Fruit fly (Drosophila melanogaster) whole organism, embryonic: ENCODE measurements around the gene Sulf1.

Experiments
- CG12219 ChIP-seq: fragments of 200-800 bp; sonication (Bioruptor generic); optimal IDR thresholded peaks from 3 replicates; lab custom pipeline; 2018; ENCODE audit warnings: missing biosample characterization, mild to moderate bottlenecking, missing genetic modification characterization
- CG12659 ChIP-seq: fragments of 200-800 bp; sonication (Bioruptor generic); optimal IDR thresholded peaks from 3 replicates; lab custom pipeline; 2017; ENCODE audit warnings: mild to moderate bottlenecking, missing biosample characterization, missing genetic modification reagents, missing genetic modification characterization
- CG14441 ChIP-seq: fragments of 200-800 bp; sonication (Bioruptor generic); IDR thresholded peaks from 2 replicates; pipeline ENCODE4 v1.3.6; 2022; ENCODE audit warnings: missing biosample characterization, missing genetic modification characterization
- CG15269 ChIP-seq: fragments of 200-800 bp; sonication (Bioruptor generic); optimal IDR thresholded peaks from 2 replicates; lab custom pipeline; 2018; ENCODE audit warnings: missing biosample characterization, mild to moderate bottlenecking, missing genetic modification characterization, moderate library complexity
- CG1647 ChIP-seq: fragments of 200-800 bp; sonication (Bioruptor generic); optimal IDR thresholded peaks from 3 replicates; lab custom pipeline; 2016; ENCODE audit warnings: missing biosample characterization, missing genetic modification characterization
- CG16815 ChIP-seq: fragments of 200-800 bp; sonication (Bioruptor generic); optimal IDR thresholded peaks from 3 replicates; lab custom pipeline; 2017; ENCODE audit warnings: missing biosample characterization, mild to moderate bottlenecking, missing genetic modification characterization
- CG16863 ChIP-seq: fragments of 200-800 bp; sonication (Bioruptor generic); optimal IDR thresholded peaks from 3 replicates; lab custom pipeline; 2016; ENCODE audit warnings: missing biosample characterization, missing genetic modification characterization
- CG17612 ChIP-seq: fragments of 200-800 bp; sonication (Bioruptor generic); IDR thresholded peaks from 2 replicates; pipeline ENCODE4 v1.3.6; 2022; ENCODE audit warnings: missing biosample characterization, missing genetic modification characterization
- CG18619 ChIP-seq: fragments of 200-800 bp; sonication (Bioruptor generic); optimal IDR thresholded peaks from 3 replicates; lab custom pipeline; 2017; ENCODE audit warnings: missing biosample characterization, mild to moderate bottlenecking, missing genetic modification characterization
- CG2202 ChIP-seq: fragments of 200-800 bp; sonication (Bioruptor generic); optimal IDR thresholded peaks from 2 replicates; lab custom pipeline; 2018; ENCODE audit warnings: missing biosample characterization, mild to moderate bottlenecking, missing genetic modification characterization
- CG31388 ChIP-seq: fragments of 200-800 bp; sonication (Bioruptor generic); optimal IDR thresholded peaks from 2 replicates; lab custom pipeline; 2016; ENCODE audit warnings: missing biosample characterization, missing genetic modification characterization
- CG32532 ChIP-seq: fragments of 200-800 bp; sonication (Bioruptor generic); IDR thresholded peaks from 2 replicates; pipeline ENCODE4 v1.3.6; 2022; ENCODE audit warnings: missing biosample characterization, missing genetic modification characterization
- CG3726 ChIP-seq: fragments of 200-800 bp; sonication (Bioruptor generic); IDR thresholded peaks from 3 replicates; pipeline ENCODE4, ENCODE4 v1.3.6; 2022; ENCODE audit warnings: missing biosample characterization, missing genetic modification characterization
- CG3995 ChIP-seq: fragments of 200-800 bp; sonication (Bioruptor generic); optimal IDR thresholded peaks from 3 replicates; lab custom pipeline; 2016; ENCODE audit warnings: missing biosample characterization, missing genetic modification characterization
- CG4424 ChIP-seq: fragments of 200-800 bp; sonication (Bioruptor generic); optimal IDR thresholded peaks from 3 replicates; lab custom pipeline; 2016; ENCODE audit warnings: missing biosample characterization, missing genetic modification characterization
- CkIIα-i1 ChIP-seq: fragments of 200-800 bp; sonication (Bioruptor generic); IDR thresholded peaks from 2 replicates; pipeline ENCODE4 v1.3.6; 2022; ENCODE audit warnings: missing biosample characterization, missing genetic modification characterization
- D19B ChIP-seq: fragments of 200-800 bp; sonication (Bioruptor generic); optimal IDR thresholded peaks from 2 replicates; lab custom pipeline; 2017; ENCODE audit warnings: missing biosample characterization, mild to moderate bottlenecking, missing genetic modification characterization
- Elba2 ChIP-seq: fragments of 200-800 bp; sonication (Bioruptor generic); optimal IDR thresholded peaks from 3 replicates; lab custom pipeline; 2016; ENCODE audit warnings: missing biosample characterization, missing genetic modification characterization
- Fer1 ChIP-seq: fragments of 200-800 bp; sonication (Bioruptor generic); optimal IDR thresholded peaks from 2 replicates; lab custom pipeline; 2017; ENCODE audit warnings: missing biosample characterization, mild to moderate bottlenecking, missing genetic modification characterization
- GATAe ChIP-seq: fragments of 200-800 bp; sonication (Bioruptor generic); conservative IDR thresholded peaks from 2 replicates; pipeline ENCODE4 v1.3.6; 2022; ENCODE audit warnings: missing biosample characterization, missing genetic modification characterization
- HHEX ChIP-seq: fragments of 200-800 bp; sonication (Bioruptor generic); optimal IDR thresholded peaks from 3 replicates; lab custom pipeline; 2017; ENCODE audit warnings: missing biosample characterization, mild to moderate bottlenecking, missing genetic modification characterization, missing genetic modification reagents
- HLHmδ ChIP-seq: fragments of 200-800 bp; sonication (Bioruptor generic); optimal IDR thresholded peaks from 2 replicates; lab custom pipeline; 2018; ENCODE audit warnings: missing biosample characterization, mild to moderate bottlenecking, missing genetic modification characterization, moderate library complexity
- HmgD ChIP-seq: fragments of 200-800 bp; sonication (Bioruptor generic); optimal IDR thresholded peaks from 3 replicates; lab custom pipeline; 2016; ENCODE audit warnings: missing biosample characterization, missing genetic modification characterization
- HmgZ ChIP-seq: fragments of 200-800 bp; sonication (Bioruptor generic); optimal IDR thresholded peaks from 2 replicates; lab custom pipeline; 2018; ENCODE audit warnings: missing biosample characterization, mild to moderate bottlenecking, missing genetic modification characterization
- Hr39 ChIP-seq: fragments of >200 bp; optimal IDR thresholded peaks from 2 replicates; lab custom pipeline; 2017
- Lhr ChIP-seq: fragments of 200-800 bp; sonication (Bioruptor generic); optimal IDR thresholded peaks from 3 replicates; lab custom pipeline; 2017; ENCODE audit warnings: mild to moderate bottlenecking, missing biosample characterization, missing genetic modification reagents, missing genetic modification characterization
- Med ChIP-seq: fragments of 200-800 bp; sonication (Bioruptor generic); peaks from one replicate; lab custom pipeline; 2016; ENCODE audit warnings: missing biosample characterization, missing genetic modification characterization, mild to moderate bottlenecking, inconsistent platforms, moderate library complexity
- Oli ChIP-seq: fragments of 200-800 bp; sonication (Bioruptor generic); optimal IDR thresholded peaks from 2 replicates; lab custom pipeline; 2018; ENCODE audit warnings: missing biosample characterization, mild to moderate bottlenecking, missing genetic modification characterization, moderate library complexity
- Poxn ChIP-seq: fragments of 200-800 bp; sonication (Bioruptor generic); IDR thresholded peaks from 2 replicates; pipeline ENCODE4 v1.3.6; 2022; ENCODE audit warnings: missing biosample characterization, missing genetic modification characterization
- Rfx ChIP-seq: fragments of 200-800 bp; sonication (Bioruptor generic); IDR thresholded peaks from 2 replicates; pipeline ENCODE4 v1.3.6; 2022; ENCODE audit warnings: missing biosample characterization, missing genetic modification characterization
- Sox100B ChIP-seq: fragments of 200-800 bp; sonication (Bioruptor generic); optimal IDR thresholded peaks from 3 replicates; lab custom pipeline; 2018; ENCODE audit warnings: missing biosample characterization, mild to moderate bottlenecking, missing genetic modification characterization
- Sox102F ChIP-seq: fragments of 200-800 bp; sonication (Bioruptor generic); optimal IDR thresholded peaks from 2 replicates; lab custom pipeline; 2018; ENCODE audit warnings: missing biosample characterization, mild to moderate bottlenecking, missing genetic modification characterization, moderate library complexity
- Usf ChIP-seq: fragments of 200-800 bp; sonication (Bioruptor generic); optimal IDR thresholded peaks from 2 replicates; lab custom pipeline; 2017; ENCODE audit warnings: missing genotype, missing biosample characterization, missing genetic modification characterization
- abd-A ChIP-seq: fragments of 200-800 bp; sonication (Bioruptor generic); optimal IDR thresholded peaks from 3 replicates; lab custom pipeline; 2019; ENCODE audit warnings: missing biosample characterization, mild to moderate bottlenecking, missing genetic modification characterization, moderate library complexity
- amos ChIP-seq: fragments of 200-800 bp; sonication (Bioruptor generic); IDR thresholded peaks from 2 replicates; pipeline ENCODE4 v1.3.6; 2022; ENCODE audit warnings: missing biosample characterization, missing genetic modification characterization; ENCODE audit not compliant: partially characterized antibody
- crc ChIP-seq: fragments of 200-800 bp; sonication (Bioruptor generic); optimal IDR thresholded peaks from 2 replicates; lab custom pipeline; 2016; ENCODE audit warnings: missing biosample characterization, missing genetic modification characterization
- dysf ChIP-seq: fragments of 200-800 bp; sonication (Bioruptor generic); IDR thresholded peaks from 3 replicates; pipeline ENCODE4 v1.3.6; 2022; ENCODE audit warnings: missing biosample characterization, missing genetic modification characterization
- eyg ChIP-seq: fragments of 200-800 bp; sonication (Bioruptor generic); optimal IDR thresholded peaks from 3 replicates; lab custom pipeline; 2016; ENCODE audit warnings: missing biosample characterization, missing genetic modification characterization
- fru ChIP-seq: fragments of >200 bp; optimal IDR thresholded peaks from 2 replicates; lab custom pipeline; 2017
- grn ChIP-seq: fragments of 200-800 bp; sonication (Bioruptor generic); optimal IDR thresholded peaks from 3 replicates; lab custom pipeline; 2017; ENCODE audit warnings: missing biosample characterization, missing genetic modification characterization
- gro ChIP-seq: fragments of 200-800 bp; sonication (Bioruptor generic); optimal IDR thresholded peaks from 2 replicates; lab custom pipeline; 2016; ENCODE audit warnings: missing biosample characterization, missing genetic modification characterization
- klu ChIP-seq: fragments of 200-800 bp; sonication (Bioruptor generic); IDR thresholded peaks from 2 replicates; pipeline ENCODE4 v1.3.6; 2022; ENCODE audit warnings: missing biosample characterization, missing genetic modification characterization
- knrl ChIP-seq: fragments of 200-800 bp; sonication (Bioruptor generic); IDR thresholded peaks from 3 replicates; pipeline ENCODE4 v1.3.6; 2022; ENCODE audit warnings: missing biosample characterization, missing genetic modification characterization; ENCODE audit not compliant: partially characterized antibody
- mld ChIP-seq: fragments of 200-800 bp; sonication (Bioruptor generic); IDR thresholded peaks from 3 replicates; pipeline ENCODE4 v1.3.6; 2022; ENCODE audit warnings: missing biosample characterization, missing genetic modification characterization; ENCODE audit not compliant: partially characterized antibody
- otp ChIP-seq: fragments of 200-800 bp; sonication (Bioruptor generic); IDR thresholded peaks from 3 replicates; pipeline ENCODE4, ENCODE4 v1.3.6; 2022; ENCODE audit warnings: missing biosample characterization, missing genetic modification characterization
- pros ChIP-seq: fragments of 200-800 bp; sonication (Bioruptor generic); optimal IDR thresholded peaks from 3 replicates; lab custom pipeline; 2019; ENCODE audit warnings: missing biosample characterization, mild to moderate bottlenecking, missing genetic modification characterization, moderate library complexity
- pum ChIP-seq: fragments of 200-800 bp; sonication (Bioruptor generic); optimal IDR thresholded peaks from 2 replicates; lab custom pipeline; 2016; ENCODE audit warnings: missing biosample characterization, missing genetic modification characterization
- rib ChIP-seq: fragments of 200-800 bp; sonication (Bioruptor generic); IDR thresholded peaks from 2 replicates; pipeline ENCODE4 v1.3.6; 2022; ENCODE audit warnings: missing biosample characterization, missing genetic modification characterization
- row ChIP-seq: fragments of 200-800 bp; sonication (Bioruptor generic); IDR thresholded peaks from 3 replicates; pipeline ENCODE4 v1.3.6; 2022; ENCODE audit warnings: missing biosample characterization, missing genetic modification characterization
- usp ChIP-seq: fragments of >200 bp; optimal IDR thresholded peaks from 2 replicates; lab custom pipeline; 2017; ENCODE audit warnings: missing biosample characterization, missing genetic modification characterization
- vnd ChIP-seq: fragments of 200-800 bp; sonication (Bioruptor generic); IDR thresholded peaks from 3 replicates; pipeline ENCODE4 v1.3.6; 2022; ENCODE audit warnings: missing biosample characterization, missing genetic modification characterization; ENCODE audit not compliant: partially characterized antibody

The Sulf1 gene

dm6 chr3R:16331809-16332343 is 7.5 kb downstream of the Sulf1 start (continued):
- TF ChIP-seq abd-A (no peak), CG15269 (tag; lab: Kevin White, UChicago) (peak; percentile 40), Usf (GFP tag; lab: Kevin White, UChicago) (peak; percentile 13), Med (GFP tag; lab: Kevin White, UChicago) (peak; percentile 96), fru (lab: Kevin White, UChicago) (no peak), CG31388 (GFP tag; lab: Kevin White, UChicago) (no peak), otp (GFP tag; lab: Robert Waterston, UW) (peak; percentile 80), HmgZ (tag; lab: Kevin White, UChicago) (peak; percentile 62), Elba2 (GFP tag; lab: Kevin White, UChicago) (no peak), crc (GFP tag; lab: Kevin White, UChicago) (peak; percentile 20), Sox100B (GFP tag; lab: Kevin White, UChicago) (peak; percentile 35), CG18619 (GFP tag; lab: Kevin White, UChicago) (peak; percentile 74), pum (GFP tag; lab: Kevin White, UChicago) (peak; percentile 19), CG3726 (peak; percentile 70; the same call in 2 of the 3 replicates), Oli (tag; lab: Kevin White, UChicago) (no peak), knrl (GFP tag; lab: Robert Waterston, UW) (no peak), Rfx (GFP tag; lab: Robert Waterston, UW) (peak; percentile 62; the same call in 1 of the 2 replicates), Poxn (no peak), CG14441 (GFP tag; lab: Robert Waterston, UW) (peak; percentile 48; the same call in 1 of the 2 replicates), CG3995 (GFP tag; lab: Kevin White, UChicago) (no peak), HHEX (peak; percentile 58), mld (GFP tag; lab: Robert Waterston, UW) (no peak), grn (GFP tag; lab: Kevin White, UChicago) (peak; percentile 77), CG12659 (peak; percentile 74), usp (GFP tag; lab: Kevin White, UChicago) (no peak), gro (no peak), D19B (GFP tag; lab: Kevin White, UChicago) (no peak), Fer1 (peak; percentile 30), CG1647 (no peak), amos (GFP tag; lab: Robert Waterston, UW) (no peak), Sox102F (GFP tag; lab: Kevin White, UChicago) (peak; percentile 10), CG16815 (GFP tag; lab: Kevin White, UChicago) (peak; percentile 24), row (GFP tag; lab: Robert Waterston, UW) (peak; percentile 36; the same call in 1 of the 3 replicates), CkIIα-i1 (GFP tag; lab: Robert Waterston, UW) (no peak), Hr39 (lab: Kevin White, UChicago) (no peak), CG4424 (peak; percentile 28), CG12219 (peak; percentile 74), GATAe (GFP tag; lab: Robert Waterston, UW) (0 out of 2 replicates have a peak, but pooled peaks have one; percentile 8), dysf (GFP tag; lab: Robert Waterston, UW) (peak; percentile 50; the same call in 2 of the 3 replicates), CG32532 (GFP tag; lab: Robert Waterston, UW) (no peak; the same call in 1 of the 2 replicates), klu (0 out of 2 replicates have a peak, but pooled peaks have one; percentile 24), rib (peak; percentile 68; the same call in 1 of the 2 replicates), pros (GFP tag; lab: Kevin White, UChicago) (no peak), HLHmδ (peak; percentile 73), vnd (GFP tag; lab: Robert Waterston, UW) (no peak), HmgD (no peak), Lhr (GFP tag; lab: Kevin White, UChicago) (peak; percentile 78), CG2202 (tag; lab: Kevin White, UChicago) (peak; percentile 88), CG17612 (no peak), eyg (GFP tag; lab: Kevin White, UChicago) (no peak), CG16863 (peak; percentile 53)
